Worm (Caenorhabditis elegans): Measurements from ENCODE around the gene uba-1.

The uba-1 gene

ce11 chrIV:9974392-9974791 is 20.4 kb downstream of the uba-1 start, which contains the start of gene C47E12.9:
TSS of gene C47E12.9 (plus strand) at chrIV:9974692.
- TF ChIP-seq sdz-12 (GFP tag; optimal IDR thresholded peaks at IDR 0.05) (no peak), dve-1 (tag; optimal IDR thresholded peaks at IDR 0.05; ENCODE audit: insufficient read depth) (no peak), Y75B8A.6 (GFP tag; IDR thresholded peaks at IDR 0.05) (no peak), nhr-11 (tag; optimal IDR thresholded peaks at IDR 0.05) (no peak), T26A8.4 (GFP tag; IDR thresholded peaks at IDR 0.05) (no peak), lin-38 (GFP tag; IDR thresholded peaks at IDR 0.05) (no peak), ces-1 (GFP tag; optimal IDR thresholded peaks at IDR 0.05) (no peak), mep-1 (tag; optimal IDR thresholded peaks at IDR 0.05) (no peak), fos-1 (tag; optimal IDR thresholded peaks at IDR 0.05) (no peak), F49E8.2 (tag; optimal IDR thresholded peaks at IDR 0.05; ENCODE audit: borderline replicate concordance) (no peak), nhr-76 (tag; optimal IDR thresholded peaks at IDR 0.05) (no peak), F26F4.8 (GFP tag; conservative IDR thresholded peaks at IDR 0.05) (no peak), lin-15B (tag; optimal IDR thresholded peaks at IDR 0.05) (no peak), zip-2 (tag; optimal IDR thresholded peaks at IDR 0.05) (no peak), ceh-32 (tag; optimal IDR thresholded peaks at IDR 0.05; ENCODE audit: poor library complexity) (no peak), dmd-9 (GFP tag; IDR thresholded peaks at IDR 0.05) (no peak)

ce11 chrIV:9972629-9973028 is 22.1 kb downstream of the uba-1 start, which contains the start of the genes C47E12.12 and C47E12.10:
TSS of gene C47E12.12 (minus strand) at chrIV:9972729.
TSS of gene C47E12.10 (plus strand) at chrIV:9972800.
- TF ChIP-seq dpl-1 (GFP tag; optimal IDR thresholded peaks at IDR 0.05) = no peak
- TF ChIP-seq pha-4 (GFP tag; IDR thresholded peaks at IDR 0.05) = no peak
- no peak for TF ChIP-seq pha-4 (tag; optimal IDR thresholded peaks at IDR 0.05)
- TF ChIP-seq ceh-20 (GFP tag; IDR thresholded peaks at IDR 0.05) = no peak
- no peak for TF ChIP-seq dve-1 (tag; optimal IDR thresholded peaks at IDR 0.05; ENCODE audit: insufficient read depth)
- TF ChIP-seq nhr-42 (GFP tag; IDR thresholded peaks at IDR 0.05) = no peak
- TF ChIP-seq fkh-10 (GFP tag; optimal IDR thresholded peaks at IDR 0.05) = no peak
- TF ChIP-seq ceh-28 (tag; optimal IDR thresholded peaks at IDR 0.05) = no peak
- no peak for TF ChIP-seq daf-12 (tag; optimal IDR thresholded peaks at IDR 0.05)
- no peak for TF ChIP-seq egl-27 (tag; optimal IDR thresholded peaks at IDR 0.05)
- no peak for TF ChIP-seq daf-16 (GFP tag; optimal IDR thresholded peaks at IDR 0.05)
- no peak for TF ChIP-seq daf-16 (tag; optimal IDR thresholded peaks at IDR 0.05)
- TF ChIP-seq dmd-6 (GFP tag; IDR thresholded peaks at IDR 0.05) = no peak
- no peak for TF ChIP-seq zip-2 (tag; optimal IDR thresholded peaks at IDR 0.05)
- no peak for TF ChIP-seq tag-97 (GFP tag; IDR thresholded peaks at IDR 0.05)

- no peak for TF ChIP-seq daf-19 (GFP tag; conservative IDR thresholded peaks at IDR 0.05)
- no peak for TF ChIP-seq ama-1 (optimal IDR thresholded peaks at IDR 0.05)
- no peak for TF ChIP-seq zag-1 (tag; optimal IDR thresholded peaks at IDR 0.05)
Observed at ce11 chrIV:9969081-9969480, 25.7 kb downstream of the uba-1 start, which contains the start of the genes kin-5 and C47E12.11. TSS of gene kin-5 (minus strand) at chrIV:9969181. TSS of gene C47E12.11 (plus strand) at chrIV:9969400.

ce11 chrIV:9963945-9964344 is 30.8 kb downstream of the uba-1 start, which contains the start of gene T13H10.2:
TSS of gene T13H10.2 (plus strand) at chrIV:9964245.
- no peak for TF ChIP-seq F49E8.2 (tag; optimal IDR thresholded peaks at IDR 0.05; ENCODE audit: borderline replicate concordance)
- TF ChIP-seq ZK546.5 (tag; optimal IDR thresholded peaks at IDR 0.05) = no peak
- no peak for TF ChIP-seq nhr-41 (GFP tag; IDR thresholded peaks at IDR 0.05)
- TF ChIP-seq mxl-3 (GFP tag; optimal IDR thresholded peaks at IDR 0.05) = no peak
- TF ChIP-seq ctbp-1 (GFP tag; IDR thresholded peaks at IDR 0.05) = no peak
- no peak for TF ChIP-seq snpc-1.2 (GFP tag; IDR thresholded peaks at IDR 0.05)
- TF ChIP-seq nhr-11 (tag; optimal IDR thresholded peaks at IDR 0.05) = no peak
- TF ChIP-seq nhr-237 (tag; optimal IDR thresholded peaks at IDR 0.05) = no peak
- no peak for TF ChIP-seq F37D6.2 (tag; optimal IDR thresholded peaks at IDR 0.05)
- TF ChIP-seq ZK337.2 (GFP tag; IDR thresholded peaks at IDR 0.05) = no peak
- no peak for TF ChIP-seq vab-7 (GFP tag; IDR thresholded peaks at IDR 0.05)
- TF ChIP-seq dmd-8 (GFP tag; IDR thresholded peaks at IDR 0.05) = no peak
- TF ChIP-seq spr-3 (GFP tag; optimal IDR thresholded peaks at IDR 0.05) = no peak
- TF ChIP-seq ceh-62 (tag; optimal IDR thresholded peaks at IDR 0.05) = no peak
- no peak for TF ChIP-seq lin-39 (tag; optimal IDR thresholded peaks at IDR 0.05)
- TF ChIP-seq saeg-2 (GFP tag; IDR thresholded peaks at IDR 0.05) = no peak
